Worm (Caenorhabditis elegans) whole organism, L2 larva: Measurements from ENCODE around the gene M88.4.

Experiments
- nhr-77 ChIP-seq: fragments of 150-350 bp; optimal IDR thresholded peaks from 2 replicates; lab custom pipeline; 2014; ENCODE audit warnings: missing biosample characterization, missing genetic modification characterization
- snpc-4 ChIP-seq: fragments of 150-350 bp; optimal IDR thresholded peaks from 2 replicates; lab custom pipeline; 2014; ENCODE audit warnings: missing biosample characterization, missing genetic modification characterization

DNA sequence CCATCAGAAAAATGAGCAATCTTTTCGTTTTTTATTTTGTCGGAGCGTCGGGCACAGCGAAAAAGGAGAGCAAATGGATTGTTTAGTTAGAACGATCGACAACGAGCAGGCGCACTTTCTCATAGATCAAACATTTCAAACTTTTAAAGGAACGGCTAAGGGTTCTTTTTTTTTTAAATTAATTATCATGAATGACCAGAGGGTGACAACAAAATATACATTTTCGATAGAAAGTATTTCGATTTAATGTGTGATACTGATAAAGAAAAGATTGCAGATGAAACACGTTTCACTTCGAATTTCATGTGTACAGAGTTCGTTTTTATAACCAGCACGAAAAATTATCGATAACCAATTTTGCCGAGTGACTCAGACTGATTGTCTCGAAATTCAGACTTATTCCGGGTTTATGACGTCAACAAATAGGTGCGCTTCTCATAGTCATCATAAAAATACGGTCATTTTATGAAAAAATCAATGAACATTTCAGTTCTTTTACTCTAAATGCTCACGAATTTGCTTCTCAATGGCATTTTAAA, 42.2 kb upstream of the M88.4 start:
- no peak for TF ChIP-seq snpc-4 (tag; lab: Kevin White, UChicago)
- no peak for TF ChIP-seq nhr-77
